Worm (Caenorhabditis elegans): ENCODE data around the gene str-15.

Gene str-15

DNA sequence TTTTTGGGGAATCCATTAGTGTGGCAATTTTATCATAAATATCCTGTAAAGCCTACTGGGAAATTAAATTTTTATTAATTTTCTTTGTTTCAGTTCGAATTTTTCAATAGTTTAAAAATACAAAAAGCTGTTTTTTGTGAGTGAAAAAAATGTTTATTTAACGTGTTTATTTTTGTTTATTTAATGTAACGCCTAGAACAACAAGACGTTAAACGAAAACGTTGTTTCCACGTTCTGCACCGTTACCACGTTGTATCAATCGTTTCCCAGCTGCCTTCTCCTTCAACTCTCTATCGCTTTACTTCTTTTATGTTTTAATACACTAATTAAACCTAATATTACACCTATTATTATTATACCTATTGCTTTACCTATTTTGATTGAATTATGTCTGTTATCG is 10.9 kb downstream of the str-15 start, which contains the start of gene T08G3.13:
Gene T08G3.13 (plus strand): TSS at position 301 of the 400 bp plus-strand sequence.
- TF ChIP-seq ztf-29 (GFP tag; IDR thresholded peaks at IDR 0.05) (no peak), klf-2 (GFP tag; conservative IDR thresholded peaks at IDR 0.05) (no peak), flt-1 (GFP tag; IDR thresholded peaks at IDR 0.05) (no peak), cog-1 (tag; optimal IDR thresholded peaks at IDR 0.05) (no peak), T22C8.4 (GFP tag; IDR thresholded peaks at IDR 0.05) (no peak), ref-1 (GFP tag; conservative IDR thresholded peaks at IDR 0.05) (no peak), ztf-23 (GFP tag; IDR thresholded peaks at IDR 0.05) (no peak), med-1 (GFP tag; optimal IDR thresholded peaks at IDR 0.05; ENCODE audit: insufficient read depth) (no peak), tab-1 (GFP tag; IDR thresholded peaks at IDR 0.05) (no peak)

DNA sequence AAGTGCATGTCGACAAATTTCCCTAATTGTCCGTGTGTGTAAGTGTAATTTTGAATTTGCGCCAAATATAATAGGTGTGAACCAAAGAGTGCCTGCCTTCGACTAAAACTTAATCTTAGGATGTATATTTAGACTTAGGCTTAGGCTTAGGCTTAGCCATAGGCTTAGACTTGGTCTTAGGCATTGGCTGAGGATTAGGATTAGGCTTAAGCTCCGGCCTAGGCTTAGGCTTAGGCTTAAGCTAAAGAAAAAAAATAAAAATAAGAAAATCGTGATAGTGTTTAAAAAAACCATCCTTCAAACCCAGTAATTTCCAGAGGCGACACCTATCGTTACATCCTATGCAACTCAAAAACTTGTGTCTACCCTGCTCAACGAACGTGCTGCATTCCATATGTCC is 12.4 kb downstream of the str-15 start:
- no peak for TF ChIP-seq cog-1 (tag; optimal IDR thresholded peaks at IDR 0.05)
- TF ChIP-seq klf-2 (GFP tag; conservative IDR thresholded peaks at IDR 0.05) = no peak
- TF ChIP-seq ztf-29 (GFP tag; IDR thresholded peaks at IDR 0.05) = no peak
- no peak for TF ChIP-seq T22C8.4 (GFP tag; IDR thresholded peaks at IDR 0.05)
- no peak for TF ChIP-seq med-1 (GFP tag; optimal IDR thresholded peaks at IDR 0.05; ENCODE audit: insufficient read depth)
- no peak for TF ChIP-seq ztf-23 (GFP tag; IDR thresholded peaks at IDR 0.05)
- no peak for TF ChIP-seq ref-1 (GFP tag; conservative IDR thresholded peaks at IDR 0.05)

DNA sequence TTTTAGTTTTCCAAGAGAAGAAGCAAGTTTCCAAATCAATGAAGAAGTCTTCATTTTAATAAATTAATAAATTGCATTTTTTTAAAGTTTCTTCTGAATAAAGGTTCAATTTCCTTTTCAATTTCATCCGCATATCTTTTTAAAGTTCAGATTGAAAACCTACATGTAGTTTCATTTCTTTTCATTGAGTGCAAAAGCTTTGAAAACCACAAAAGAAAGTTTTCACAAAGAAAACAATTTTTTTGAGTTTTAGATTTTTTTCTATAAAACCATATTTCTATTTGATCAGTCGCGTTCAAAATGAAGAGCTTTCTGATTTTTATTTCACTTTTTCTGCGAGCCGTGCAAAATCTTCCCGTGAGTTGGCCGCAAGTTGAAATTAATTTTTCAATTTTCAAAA is 12.9 kb downstream of the str-15 start, which contains the start of gene T08G3.6:
Gene T08G3.6 (plus strand): TSS at position 301 of the 400 bp plus-strand sequence.
- TF ChIP-seq med-1 (GFP tag; optimal IDR thresholded peaks at IDR 0.05; ENCODE audit: insufficient read depth) = no peak
- no peak for TF ChIP-seq klf-2 (GFP tag; conservative IDR thresholded peaks at IDR 0.05)
- no peak for TF ChIP-seq flt-1 (GFP tag; IDR thresholded peaks at IDR 0.05)
- no peak for TF ChIP-seq ref-1 (GFP tag; conservative IDR thresholded peaks at IDR 0.05)
- no peak for TF ChIP-seq ztf-29 (GFP tag; IDR thresholded peaks at IDR 0.05)
- no peak for TF ChIP-seq ztf-23 (GFP tag; IDR thresholded peaks at IDR 0.05)
- no peak for TF ChIP-seq T22C8.4 (GFP tag; IDR thresholded peaks at IDR 0.05)
- no peak for TF ChIP-seq tab-1 (GFP tag; IDR thresholded peaks at IDR 0.05)
- TF ChIP-seq cog-1 (tag; optimal IDR thresholded peaks at IDR 0.05) = no peak

DNA sequence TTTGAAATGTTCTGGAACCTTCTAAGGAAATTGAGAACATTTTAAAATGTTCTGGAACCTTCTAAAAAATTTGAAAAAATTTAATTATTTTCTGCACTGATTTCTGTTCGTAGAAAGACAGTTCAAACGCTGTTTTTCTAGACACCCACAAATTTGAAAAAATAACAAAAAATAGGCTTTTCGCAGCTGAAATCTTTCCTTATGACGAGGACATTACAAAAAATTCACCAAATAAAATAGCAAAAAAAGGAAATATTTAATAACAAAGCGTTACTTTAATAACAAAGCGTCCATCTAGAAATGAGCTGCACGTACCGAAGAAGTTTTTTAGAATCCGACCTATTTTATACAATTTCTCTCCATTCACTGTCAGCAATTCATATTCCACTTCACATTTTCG is 15.0 kb downstream of the str-15 start, which contains the start of gene srh-141:
Gene srh-141 (plus strand): TSS at position 301 of the 400 bp plus-strand sequence.
- TF ChIP-seq med-1 (GFP tag; optimal IDR thresholded peaks at IDR 0.05; ENCODE audit: insufficient read depth) = no peak
- TF ChIP-seq ztf-23 (GFP tag; IDR thresholded peaks at IDR 0.05) = no peak

DNA sequence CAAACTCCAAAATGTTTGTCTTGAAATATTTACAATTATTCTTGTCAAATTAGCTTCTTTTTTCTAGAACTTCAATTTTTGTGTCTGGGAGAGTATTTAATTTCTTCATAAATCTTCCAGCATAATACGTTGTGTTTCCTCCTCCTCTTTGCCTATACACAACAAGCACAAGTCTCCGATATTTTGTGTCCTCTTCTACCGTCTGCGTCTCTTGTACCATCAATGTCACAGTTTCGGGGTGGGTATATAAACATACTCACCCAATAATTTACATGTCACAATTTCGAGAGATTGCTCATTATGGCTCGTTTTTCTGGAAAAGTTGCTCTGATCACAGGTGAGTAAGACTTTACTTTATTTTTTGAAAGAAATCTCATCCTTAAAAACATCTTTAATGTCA is 21.1 kb downstream of the str-15 start, which contains the start of gene F26D2.15:
Gene F26D2.15 (plus strand): TSS at position 301 of the 400 bp plus-strand sequence.
- TF ChIP-seq cog-1 (tag; optimal IDR thresholded peaks at IDR 0.05) = no peak
- TF ChIP-seq ref-1 (GFP tag; conservative IDR thresholded peaks at IDR 0.05) = no peak
- TF ChIP-seq tab-1 (GFP tag; IDR thresholded peaks at IDR 0.05) = no peak
- no peak for TF ChIP-seq flt-1 (GFP tag; IDR thresholded peaks at IDR 0.05)
- TF ChIP-seq ztf-29 (GFP tag; IDR thresholded peaks at IDR 0.05) = no peak
- no peak for TF ChIP-seq med-1 (GFP tag; optimal IDR thresholded peaks at IDR 0.05; ENCODE audit: insufficient read depth)

DNA sequence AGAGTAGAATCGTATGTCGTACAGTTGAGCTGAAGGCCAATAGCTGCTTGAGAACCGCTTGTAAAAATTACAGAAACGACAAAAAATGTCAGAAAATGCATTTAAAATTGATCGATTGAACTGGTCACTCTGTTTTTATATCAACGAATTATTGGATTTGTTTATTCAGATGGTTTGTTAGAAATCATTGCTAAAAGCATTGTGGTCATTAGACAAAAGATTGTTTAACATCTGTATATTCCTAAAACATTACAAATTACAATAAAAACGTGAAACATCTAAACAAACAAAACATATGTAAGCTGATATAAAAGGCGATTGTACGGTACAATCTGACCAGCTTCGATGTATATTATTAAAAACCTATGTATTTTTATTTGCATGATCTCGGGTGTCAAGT is 23.1 kb downstream of the str-15 start, which contains the start of the genes F26D2.13 and F26D2.14:
Gene F26D2.13 (minus strand): TSS at position 101 of the 400 bp plus-strand sequence.
Gene F26D2.14 (plus strand): TSS at position 346 of the 400 bp plus-strand sequence.
- TF ChIP-seq ztf-23 (GFP tag; IDR thresholded peaks at IDR 0.05) (no peak), ztf-29 (GFP tag; IDR thresholded peaks at IDR 0.05) (no peak), tab-1 (GFP tag; IDR thresholded peaks at IDR 0.05) (no peak), med-1 (GFP tag; optimal IDR thresholded peaks at IDR 0.05; ENCODE audit: insufficient read depth) (no peak), T22C8.4 (GFP tag; IDR thresholded peaks at IDR 0.05) (no peak), klf-2 (GFP tag; conservative IDR thresholded peaks at IDR 0.05) (no peak), flt-1 (GFP tag; IDR thresholded peaks at IDR 0.05) (no peak), cog-1 (tag; optimal IDR thresholded peaks at IDR 0.05) (no peak), ref-1 (GFP tag; conservative IDR thresholded peaks at IDR 0.05) (no peak)

DNA sequence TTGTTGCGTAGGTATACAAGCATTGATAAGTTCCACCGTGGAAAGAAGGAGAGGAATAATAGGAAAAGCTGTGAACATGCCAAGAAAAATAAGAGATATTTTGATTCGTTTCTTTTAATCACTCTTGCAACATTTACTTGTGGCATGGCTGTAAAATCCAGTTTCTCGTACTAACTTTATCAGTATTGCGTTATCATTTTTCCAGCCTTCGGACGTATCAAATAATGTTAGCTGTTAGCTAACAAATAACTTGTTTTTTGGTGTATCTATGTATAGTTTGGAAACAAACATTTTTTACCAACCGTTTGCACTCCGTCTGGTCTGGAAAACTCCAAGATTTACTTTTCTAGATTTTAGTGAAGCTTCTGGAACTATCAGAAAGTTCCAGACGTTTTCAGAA is 25.1 kb downstream of the str-15 start, which contains the start of gene clec-234:
Gene clec-234 (minus strand): TSS at position 101 of the 400 bp plus-strand sequence.
- TF ChIP-seq ztf-29 (GFP tag; IDR thresholded peaks at IDR 0.05) (no peak), ztf-23 (GFP tag; IDR thresholded peaks at IDR 0.05) (no peak), T22C8.4 (GFP tag; IDR thresholded peaks at IDR 0.05) (no peak), med-1 (GFP tag; optimal IDR thresholded peaks at IDR 0.05; ENCODE audit: insufficient read depth) (no peak), flt-1 (GFP tag; IDR thresholded peaks at IDR 0.05) (no peak), klf-2 (GFP tag; conservative IDR thresholded peaks at IDR 0.05) (no peak), tab-1 (GFP tag; IDR thresholded peaks at IDR 0.05) (no peak), cog-1 (tag; optimal IDR thresholded peaks at IDR 0.05) (no peak), ref-1 (GFP tag; conservative IDR thresholded peaks at IDR 0.05) (no peak)

DNA sequence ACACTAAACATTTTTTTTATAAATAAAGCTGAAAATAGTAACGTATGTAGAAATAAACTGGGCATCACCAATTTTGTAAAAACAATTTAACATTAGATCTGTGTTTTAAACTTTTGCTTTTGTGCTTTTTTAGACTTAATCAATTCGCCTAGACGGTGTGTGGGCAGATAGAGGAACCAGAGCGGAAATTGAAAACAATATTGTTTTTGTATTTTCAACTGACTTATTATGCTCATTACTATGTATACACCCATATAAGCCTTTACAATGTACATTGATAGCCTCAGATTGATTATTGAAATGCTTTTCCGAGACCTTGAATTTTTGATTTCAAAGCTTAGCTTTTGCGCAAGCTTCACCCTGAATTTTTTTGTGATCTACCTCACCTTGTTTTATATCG is 28.7 kb downstream of the str-15 start, which contains the start of gene str-73:
Gene str-73 (plus strand): TSS at position 301 of the 400 bp plus-strand sequence.
- TF ChIP-seq flt-1 (GFP tag; IDR thresholded peaks at IDR 0.05) = no peak
- no peak for TF ChIP-seq tab-1 (GFP tag; IDR thresholded peaks at IDR 0.05)
- TF ChIP-seq cog-1 (tag; optimal IDR thresholded peaks at IDR 0.05) = no peak

DNA sequence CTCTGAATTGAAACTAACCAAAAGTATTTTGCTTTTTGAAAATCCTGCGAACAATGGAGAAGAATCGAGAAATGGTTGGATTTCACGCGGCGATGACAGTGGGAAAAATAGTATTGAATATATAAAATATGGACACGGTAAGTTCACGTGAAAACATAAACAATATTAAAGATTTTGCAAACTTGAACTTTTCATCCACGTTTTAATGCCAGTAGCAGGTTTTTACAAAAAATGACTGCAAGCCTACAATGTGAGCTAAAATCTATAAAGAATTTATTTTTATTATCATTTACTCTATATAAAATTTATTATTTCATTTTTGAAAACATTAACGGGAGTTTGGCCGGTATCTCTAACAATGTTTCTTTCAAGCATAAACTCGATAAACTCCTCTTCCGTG is 29.1 kb downstream of the str-15 start, which contains the start of gene F26D2.10:
Gene F26D2.10 (minus strand): TSS at position 101 of the 400 bp plus-strand sequence.
- no peak for TF ChIP-seq klf-2 (GFP tag; conservative IDR thresholded peaks at IDR 0.05)
- no peak for TF ChIP-seq tab-1 (GFP tag; IDR thresholded peaks at IDR 0.05)
- TF ChIP-seq ztf-29 (GFP tag; IDR thresholded peaks at IDR 0.05) = no peak
- TF ChIP-seq cog-1 (tag; optimal IDR thresholded peaks at IDR 0.05) = no peak
- TF ChIP-seq ref-1 (GFP tag; conservative IDR thresholded peaks at IDR 0.05) = no peak
- no peak for TF ChIP-seq flt-1 (GFP tag; IDR thresholded peaks at IDR 0.05)
- TF ChIP-seq T22C8.4 (GFP tag; IDR thresholded peaks at IDR 0.05) = no peak
- no peak for TF ChIP-seq med-1 (GFP tag; optimal IDR thresholded peaks at IDR 0.05; ENCODE audit: insufficient read depth)
- TF ChIP-seq ztf-23 (GFP tag; IDR thresholded peaks at IDR 0.05) = no peak

DNA sequence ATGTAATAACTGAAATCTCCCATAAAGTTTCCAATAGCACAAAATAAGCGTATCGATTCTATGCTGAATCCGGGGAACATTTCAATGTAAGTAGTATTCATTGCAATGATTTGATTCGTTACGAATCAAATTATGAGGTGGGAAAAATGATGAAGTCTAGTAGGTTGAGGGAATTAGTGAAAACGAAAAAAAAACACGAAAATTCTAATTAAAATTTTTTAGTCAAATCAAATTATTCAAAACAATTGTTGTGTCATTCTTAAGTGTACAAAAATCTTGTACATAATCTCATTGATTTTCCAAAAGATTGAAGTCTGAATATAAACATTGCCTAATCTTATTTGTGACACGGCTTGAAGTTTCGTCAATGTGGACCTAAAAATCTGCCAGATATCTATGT is 34.2 kb downstream of the str-15 start, which contains the start of gene srw-29:
Gene srw-29 (minus strand): TSS at position 101 of the 400 bp plus-strand sequence.
- TF ChIP-seq ztf-23 (GFP tag; IDR thresholded peaks at IDR 0.05) (no peak), ztf-29 (GFP tag; IDR thresholded peaks at IDR 0.05) (no peak), med-1 (GFP tag; optimal IDR thresholded peaks at IDR 0.05; ENCODE audit: insufficient read depth) (no peak), flt-1 (GFP tag; IDR thresholded peaks at IDR 0.05) (no peak), tab-1 (GFP tag; IDR thresholded peaks at IDR 0.05) (no peak), T22C8.4 (GFP tag; IDR thresholded peaks at IDR 0.05) (no peak), cog-1 (tag; optimal IDR thresholded peaks at IDR 0.05) (no peak), klf-2 (GFP tag; conservative IDR thresholded peaks at IDR 0.05) (no peak), ref-1 (GFP tag; conservative IDR thresholded peaks at IDR 0.05) (no peak)
